Worm (Caenorhabditis elegans) whole organism, mixed stage, embryonic: ENCODE results near the gene ZC196.2.

Source experiments
- bed-3 ChIP-seq: fragments of 200-800 bp; sonication (Bioruptor generic); optimal IDR thresholded peaks from 3 replicates; lab custom pipeline; 2018; ENCODE audit warnings: mild to moderate bottlenecking, missing genetic modification characterization, moderate library complexity, missing compliant biosample characterization
- lin-13 ChIP-seq: fragments of 150-350 bp; optimal IDR thresholded peaks from 2 replicates; lab custom pipeline; 2014; ENCODE audit warnings: missing biosample characterization, missing genetic modification characterization
- mep-1 ChIP-seq: fragments of 150-350 bp; optimal IDR thresholded peaks from 2 replicates; lab custom pipeline; 2017; ENCODE audit warnings: missing biosample characterization, missing genetic modification reagents, missing genetic modification characterization, inconsistent platforms
- nhr-12 ChIP-seq: fragments of 150-350 bp; optimal IDR thresholded peaks from 2 replicates; lab custom pipeline; 2014; ENCODE audit warnings: missing biosample characterization, missing genetic modification characterization
- nhr-237 ChIP-seq: fragments of 150-350 bp; optimal IDR thresholded peaks from 2 replicates; lab custom pipeline; 2014; ENCODE audit warnings: missing biosample characterization, missing genetic modification characterization
- pha-4 ChIP-seq: fragments of 150-350 bp; optimal IDR thresholded peaks from 2 replicates; lab custom pipeline; 2018; ENCODE audit warnings: missing biosample characterization, missing genetic modification reagents, missing genetic modification characterization
- snpc-4 ChIP-seq: fragments of 150-350 bp; optimal IDR thresholded peaks from 2 replicates; lab custom pipeline; 2014; ENCODE audit warnings: missing biosample characterization, missing genetic modification characterization
- unc-39 ChIP-seq: fragments of 150-350 bp; optimal IDR thresholded peaks from 2 replicates; lab custom pipeline; 2014; ENCODE audit warnings: missing biosample characterization, missing genetic modification characterization
- unc-62 ChIP-seq: fragments of 150-350 bp; optimal IDR thresholded peaks from 2 replicates; lab custom pipeline; 2014; ENCODE audit warnings: missing biosample characterization, missing genetic modification reagents, missing genetic modification characterization
- ztf-11 ChIP-seq: fragments of 150-350 bp; optimal IDR thresholded peaks from 2 replicates; lab custom pipeline; 2014; ENCODE audit warnings: missing biosample characterization, missing genetic modification characterization

- TF ChIP-seq mep-1 (tag; lab: Kevin White, UChicago) (no peak), pha-4 (no peak), unc-39 (tag; lab: Kevin White, UChicago) (no peak), ztf-11 (tag; lab: Kevin White, UChicago) (no peak), unc-62 (no peak), snpc-4 (tag; lab: Kevin White, UChicago) (no peak), nhr-237 (tag; lab: Kevin White, UChicago) (no peak), lin-13 (tag; lab: Kevin White, UChicago) (no peak), bed-3 (GFP tag; lab: Kevin White, UChicago) (no peak), nhr-12 (no peak)
Observed at ce11 chrV:8782112-8782511, 42.9 kb downstream of the ZC196.2 start.
